Fruit fly (Drosophila melanogaster): ENCODE results near the gene dnc.

dm6 chrX:3288909-3289706, 112.9 kb downstream of the dnc start:
- TF ChIP-seq Hr96 (GFP tag; optimal IDR thresholded peaks at IDR 0.05) (no peak), CG33017 (tag; optimal IDR thresholded peaks at IDR 0.05) (no peak), Crg-1 (GFP tag; optimal IDR thresholded peaks at IDR 0.05) (no peak), Mnt (GFP tag; optimal IDR thresholded peaks at IDR 0.05) (peak; percentile 52), pad (GFP tag; optimal IDR thresholded peaks at IDR 0.05) (no peak), CG12768 (GFP tag; optimal IDR thresholded peaks at IDR 0.05) (no peak), tj (GFP tag; optimal IDR thresholded peaks at IDR 0.05) (no peak)

Data from whole organism, adult.